Fruit fly (Drosophila melanogaster) whole organism, embryonic: ENCODE results near the gene CG10333.

Source experiments
- Abd-B ChIP-seq: fragments of 200-800 bp; sonication (Bioruptor generic); optimal IDR thresholded peaks from 2 replicates; lab custom pipeline; 2018; ENCODE audit warnings: missing biosample characterization, mild to moderate bottlenecking, missing genetic modification characterization, moderate library complexity
- Adf1 ChIP-seq: fragments of 200-800 bp; sonication (Bioruptor generic); IDR thresholded peaks from 2 replicates; pipeline ENCODE4 v1.3.6; 2022; ENCODE audit warnings: missing biosample characterization, missing genetic modification characterization
- Aef1 ChIP-seq: fragments of 200-800 bp; sonication (Bioruptor generic); IDR thresholded peaks from 3 replicates; pipeline ENCODE4 v1.3.6; 2022; ENCODE audit warnings: missing biosample characterization, missing genetic modification characterization
- CG10959 ChIP-seq: fragments of 200-800 bp; sonication (Bioruptor generic); IDR thresholded peaks from 2 replicates; pipeline ENCODE4 v1.3.6; 2022; ENCODE audit warnings: missing biosample characterization, missing genetic modification characterization
- CG12942 ChIP-seq: fragments of 200-800 bp; sonication (Bioruptor generic); optimal IDR thresholded peaks from 3 replicates; lab custom pipeline; 2016; ENCODE audit warnings: missing biosample characterization, missing genetic modification characterization
- CG13424 ChIP-seq: fragments of 200-800 bp; sonication (Bioruptor generic); optimal IDR thresholded peaks from 2 replicates; lab custom pipeline; 2019; ENCODE audit warnings: missing biosample characterization, mild to moderate bottlenecking, missing genetic modification characterization, moderate library complexity
- CG14050 ChIP-seq: fragments of 200-800 bp; sonication (Bioruptor generic); IDR thresholded peaks from 3 replicates; pipeline ENCODE4 v1.3.6; 2022; ENCODE audit warnings: missing biosample characterization, missing genetic modification characterization
- CG16779 ChIP-seq: fragments of 200-800 bp; sonication (Bioruptor generic); IDR thresholded peaks from 2 replicates; pipeline ENCODE4 v1.3.6; 2022; ENCODE audit warnings: missing biosample characterization, missing genetic modification characterization
- CG3163 ChIP-seq: fragments of 200-800 bp; sonication (Bioruptor generic); optimal IDR thresholded peaks from 3 replicates; lab custom pipeline; 2016; ENCODE audit warnings: missing biosample characterization, missing genetic modification characterization
- CG3838 ChIP-seq: fragments of 200-800 bp; sonication (Bioruptor generic); optimal IDR thresholded peaks from 3 replicates; lab custom pipeline; 2016; ENCODE audit warnings: missing biosample characterization, missing genetic modification characterization
- CG4617 ChIP-seq: fragments of 200-800 bp; sonication (Bioruptor generic); optimal IDR thresholded peaks from 3 replicates; lab custom pipeline; 2016; ENCODE audit warnings: missing biosample characterization, missing genetic modification characterization, borderline replicate concordance
- CG5180 ChIP-seq: fragments of 200-800 bp; sonication (Bioruptor generic); optimal IDR thresholded peaks from 3 replicates; lab custom pipeline; 2017; ENCODE audit warnings: missing biosample characterization, missing genetic modification characterization, mild to moderate bottlenecking, moderate library complexity, missing genetic modification reagents
- CG6791 ChIP-seq: fragments of 200-800 bp; sonication (Bioruptor generic); IDR thresholded peaks from 3 replicates; pipeline ENCODE4 v1.3.6; 2022; ENCODE audit warnings: missing biosample characterization, missing genetic modification characterization; ENCODE audit not compliant: partially characterized antibody
- CG7271 ChIP-seq: fragments of 200-800 bp; sonication (Bioruptor generic); optimal IDR thresholded peaks from 2 replicates; lab custom pipeline; 2018; ENCODE audit warnings: missing biosample characterization, mild to moderate bottlenecking, missing genetic modification characterization, moderate library complexity
- CG7556 ChIP-seq: fragments of 200-800 bp; sonication (Bioruptor generic); optimal IDR thresholded peaks from 2 replicates; lab custom pipeline; 2017; ENCODE audit warnings: missing biosample characterization, mild to moderate bottlenecking, missing genetic modification characterization
- CG8388 ChIP-seq: fragments of 200-800 bp; sonication (Bioruptor generic); optimal IDR thresholded peaks from 2 replicates; lab custom pipeline; 2019; ENCODE audit warnings: missing biosample characterization, mild to moderate bottlenecking, missing genetic modification characterization, moderate library complexity
- CG9727 ChIP-seq: fragments of 200-800 bp; sonication (Bioruptor generic); optimal IDR thresholded peaks from 3 replicates; lab custom pipeline; 2017; ENCODE audit warnings: missing biosample characterization, mild to moderate bottlenecking, missing genetic modification characterization
- CkIIα-i1 ChIP-seq: fragments of 200-800 bp; sonication (Bioruptor generic); IDR thresholded peaks from 2 replicates; pipeline ENCODE4 v1.3.6; 2022; ENCODE audit warnings: missing biosample characterization, missing genetic modification characterization
- CrebB ChIP-seq: fragments of 200-800 bp; sonication (Bioruptor generic); optimal IDR thresholded peaks from 3 replicates; lab custom pipeline; 2018; ENCODE audit warnings: missing biosample characterization, mild to moderate bottlenecking, missing genetic modification characterization
- D19B ChIP-seq: fragments of 200-800 bp; sonication (Bioruptor generic); optimal IDR thresholded peaks from 2 replicates; lab custom pipeline; 2017; ENCODE audit warnings: missing biosample characterization, mild to moderate bottlenecking, missing genetic modification characterization
- Dbx ChIP-seq: fragments of 200-800 bp; sonication (Bioruptor generic); IDR thresholded peaks from 3 replicates; pipeline ENCODE4 v1.3.6; 2022; ENCODE audit warnings: missing biosample characterization, missing genetic modification characterization
- Dek ChIP-seq: fragments of 200-800 bp; sonication (Bioruptor generic); optimal IDR thresholded peaks from 3 replicates; lab custom pipeline; 2019; ENCODE audit warnings: missing biosample characterization, mild to moderate bottlenecking, missing genetic modification characterization, moderate library complexity
- Dip2 ChIP-seq: fragments of 200-800 bp; sonication (Bioruptor generic); IDR thresholded peaks from 2 replicates; pipeline ENCODE4 v1.3.6; 2022; ENCODE audit warnings: missing biosample characterization, missing genetic modification characterization
- Drgx ChIP-seq: fragments of 200-800 bp; sonication (Bioruptor generic); IDR thresholded peaks from 2 replicates; pipeline ENCODE4 v1.3.6; 2022; ENCODE audit warnings: missing biosample characterization, missing genetic modification characterization
- Ets97D ChIP-seq: fragments of 200-800 bp; sonication (Bioruptor generic); optimal IDR thresholded peaks from 3 replicates; lab custom pipeline; 2016; ENCODE audit warnings: missing biosample characterization, missing genetic modification characterization
- HLHmδ ChIP-seq: fragments of 200-800 bp; sonication (Bioruptor generic); optimal IDR thresholded peaks from 2 replicates; lab custom pipeline; 2018; ENCODE audit warnings: missing biosample characterization, mild to moderate bottlenecking, missing genetic modification characterization, moderate library complexity
- Hr39 ChIP-seq: fragments of >200 bp; optimal IDR thresholded peaks from 2 replicates; lab custom pipeline; 2017
- Mes4 ChIP-seq: fragments of 200-800 bp; sonication (Bioruptor generic); optimal IDR thresholded peaks from 2 replicates; lab custom pipeline; 2016; ENCODE audit warnings: missing biosample characterization, missing genetic modification characterization
- Mrtf ChIP-seq: fragments of 200-800 bp; sonication (Bioruptor generic); IDR thresholded peaks from 3 replicates; pipeline ENCODE4 v1.3.6; 2022; ENCODE audit warnings: missing biosample characterization, missing genetic modification characterization
- Oli ChIP-seq: fragments of 200-800 bp; sonication (Bioruptor generic); optimal IDR thresholded peaks from 2 replicates; lab custom pipeline; 2018; ENCODE audit warnings: missing biosample characterization, mild to moderate bottlenecking, missing genetic modification characterization, moderate library complexity
- Sox102F ChIP-seq: fragments of 200-800 bp; sonication (Bioruptor generic); optimal IDR thresholded peaks from 2 replicates; lab custom pipeline; 2018; ENCODE audit warnings: missing biosample characterization, mild to moderate bottlenecking, missing genetic modification characterization, moderate library complexity
- Spps ChIP-seq: fragments of 200-800 bp; sonication (Bioruptor generic); optimal IDR thresholded peaks from 2 replicates; lab custom pipeline; 2018; ENCODE audit warnings: missing biosample characterization, mild to moderate bottlenecking, missing genetic modification characterization
- ase ChIP-seq: fragments of 200-800 bp; sonication (Bioruptor generic); IDR thresholded peaks from 3 replicates; pipeline ENCODE4 v1.3.6; 2022; ENCODE audit warnings: missing biosample characterization, missing genetic modification characterization
- cad ChIP-seq: fragments of >200 bp; optimal IDR thresholded peaks from 2 replicates; lab custom pipeline; 2017; ENCODE audit warnings: missing biosample characterization, missing genetic modification characterization
- cg ChIP-seq: fragments of 200-800 bp; sonication (Bioruptor generic); optimal IDR thresholded peaks from 3 replicates; lab custom pipeline; 2019; ENCODE audit warnings: missing biosample characterization, mild to moderate bottlenecking, missing genetic modification characterization, moderate library complexity
- chif ChIP-seq, 2 experiments: fragments of 200-800 bp; sonication (Bioruptor generic); optimal IDR thresholded peaks; 3 replicates each; lab custom pipeline; 2016; ENCODE audit warnings: missing biosample characterization in 2 of 2, missing genetic modification characterization in 2 of 2
- da ChIP-seq: fragments of 200-800 bp; sonication (Bioruptor generic); optimal IDR thresholded peaks from 2 replicates; lab custom pipeline; 2016; ENCODE audit warnings: missing biosample characterization, missing genetic modification characterization
- fru ChIP-seq: fragments of >200 bp; optimal IDR thresholded peaks from 2 replicates; lab custom pipeline; 2017
- gfzf ChIP-seq: fragments of 200-800 bp; sonication (Bioruptor generic); optimal IDR thresholded peaks from 2 replicates; lab custom pipeline; 2016; ENCODE audit warnings: missing biosample characterization, mild to moderate bottlenecking, missing genetic modification characterization, moderate library complexity
- insv ChIP-seq, 2 experiments: fragments of 200-800 bp; sonication (Bioruptor generic); optimal IDR thresholded peaks; 3 replicates each; lab custom pipeline; 2016 to 2018; ENCODE audit warnings: missing biosample characterization in 2 of 2, missing genetic modification characterization in 2 of 2
- jumu ChIP-seq: fragments of 200-800 bp; sonication (Bioruptor generic); optimal IDR thresholded peaks from 3 replicates; lab custom pipeline; 2016; ENCODE audit warnings: missing biosample characterization, missing genetic modification characterization
- nau ChIP-seq: fragments of 200-800 bp; sonication (Bioruptor generic); optimal IDR thresholded peaks from 3 replicates; lab custom pipeline; 2017; ENCODE audit warnings: missing biosample characterization, mild to moderate bottlenecking, missing genetic modification characterization, missing genetic modification reagents
- otp ChIP-seq: fragments of 200-800 bp; sonication (Bioruptor generic); IDR thresholded peaks from 3 replicates; pipeline ENCODE4, ENCODE4 v1.3.6; 2022; ENCODE audit warnings: missing biosample characterization, missing genetic modification characterization
- pan ChIP-seq, 4 experiments: fragments of >200 bp in 3 of 4; fragments of 200-800 bp in 1 of 4; sonication (Bioruptor generic) in 1 of 4; optimal IDR thresholded peaks in 3 of 4; IDR thresholded peaks in 1 of 4; 2 replicates each; pipeline versions ENCODE4 v1.3.6 to Lab custom; 2017 to 2022; ENCODE audit warnings: missing biosample characterization in 2 of 4, missing genetic modification characterization in 2 of 4, mixed read lengths in 1 of 4
- tin ChIP-seq: fragments of 200-800 bp; sonication (Bioruptor generic); optimal IDR thresholded peaks from 3 replicates; lab custom pipeline; 2016; ENCODE audit warnings: missing biosample characterization, missing genetic modification characterization
- tna ChIP-seq: fragments of 200-800 bp; sonication (Bioruptor generic); IDR thresholded peaks from 2 replicates; pipeline ENCODE4 v1.3.6; 2022; ENCODE audit warnings: missing biosample characterization, missing genetic modification characterization; ENCODE audit not compliant: partially characterized antibody
- vnd ChIP-seq: fragments of 200-800 bp; sonication (Bioruptor generic); IDR thresholded peaks from 3 replicates; pipeline ENCODE4 v1.3.6; 2022; ENCODE audit warnings: missing biosample characterization, missing genetic modification characterization; ENCODE audit not compliant: partially characterized antibody
- wor ChIP-seq: fragments of 200-800 bp; sonication (Bioruptor generic); IDR thresholded peaks from 2 replicates; pipeline ENCODE4 v1.3.6; 2022; ENCODE audit warnings: missing biosample characterization, missing genetic modification characterization

The CG10333 gene

dm6 chr2L:18621357-18622211 is 15.0 kb downstream of the CG10333 start (continued):
- peak; percentile 70 for TF ChIP-seq Mrtf (GFP tag; lab: Robert Waterston, UW)
- TF ChIP-seq Dbx (GFP tag; lab: Robert Waterston, UW) = peak; percentile 73
- TF ChIP-seq CG9727 = peak; percentile 86
- peak; percentile 69 for TF ChIP-seq Spps (tag; lab: Kevin White, UChicago)
- TF ChIP-seq tin = peak; percentile 63
- peak; percentile 25 for TF ChIP-seq CG12942 (GFP tag; lab: Kevin White, UChicago)
- TF ChIP-seq HLHmδ (GFP tag; lab: Kevin White, UChicago) = no peak
- peak; percentile 76 for TF ChIP-seq Dek
- TF ChIP-seq CG3163 (GFP tag; lab: Kevin White, UChicago) = no peak
- TF ChIP-seq D19B (GFP tag; lab: Kevin White, UChicago) = peak; percentile 63
- TF ChIP-seq CG14050 = peak; percentile 60
- peak; percentile 42; the same call in 1 of the 2 replicates for TF ChIP-seq Drgx
- no peak for TF ChIP-seq gfzf (GFP tag; lab: Kevin White, UChicago)
- TF ChIP-seq vnd = no peak
- peak; percentile 71 for TF ChIP-seq Abd-B (GFP tag; lab: Kevin White, UChicago)
- no peak for TF ChIP-seq Hr39 (lab: Kevin White, UChicago)
- TF ChIP-seq CG4617 (GFP tag; lab: Kevin White, UChicago) = no peak
- TF ChIP-seq tna (GFP tag; lab: Robert Waterston, UW) = no peak
- peak; percentile 38 for TF ChIP-seq CG5180 (GFP tag; lab: Kevin White, UChicago)
- TF ChIP-seq CG7271 (tag; lab: Kevin White, UChicago) = no peak
- TF ChIP-seq ase (GFP tag; lab: Robert Waterston, UW) = peak; percentile 55; the same call in 2 of the 3 replicates
- no peak for TF ChIP-seq jumu (GFP tag; lab: Kevin White, UChicago)
- TF ChIP-seq Sox102F = peak; percentile 66
- TF ChIP-seq cg (GFP tag; lab: Kevin White, UChicago) = no peak
- TF ChIP-seq CG3838 (GFP tag; lab: Kevin White, UChicago) = peak; percentile 11
- peak; percentile 59 for TF ChIP-seq CrebB (tag; lab: Kevin White, UChicago)
- no peak for TF ChIP-seq pan (optimal IDR thresholded peaks at IDR 0.05; lab: Kevin White, UChicago)
- TF ChIP-seq pan (GFP tag; optimal IDR thresholded peaks at IDR 0.05 in 1 of 2, IDR thresholded peaks at IDR 0.05 in 1 of 2) = peak in 1 of 2 experiments; percentile 68
- TF ChIP-seq CG10959 (GFP tag; lab: Robert Waterston, UW) = 0 out of 2 replicates have a peak, but pooled peaks have one; percentile 9
- peak; percentile 54; the same call in 1 of the 2 replicates for TF ChIP-seq Adf1 (GFP tag; lab: Robert Waterston, UW)
- no peak for TF ChIP-seq da (GFP tag; lab: Kevin White, UChicago)
- no peak for TF ChIP-seq Mes4 (GFP tag; lab: Kevin White, UChicago)
- TF ChIP-seq wor = peak; percentile 44; the same call in 1 of the 2 replicates
- TF ChIP-seq CkIIα-i1 = 0 out of 2 replicates have a peak, but pooled peaks have one; percentile 27
- TF ChIP-seq CG13424 (tag; lab: Kevin White, UChicago) = peak; percentile 84
- peak; percentile 8 for TF ChIP-seq Ets97D (GFP tag; lab: Kevin White, UChicago)
- peak; percentile 51 to 55 for TF ChIP-seq chif (GFP tag; optimal IDR thresholded peaks at IDR 0.05; lab: Kevin White, UChicago)
- TF ChIP-seq Oli (tag; lab: Kevin White, UChicago) = peak; percentile 78
- TF ChIP-seq otp (GFP tag; lab: Robert Waterston, UW) = 0 out of 3 replicates have a peak, but pooled peaks have one; percentile 26
- no peak for TF ChIP-seq Dip2 (GFP tag; lab: Robert Waterston, UW)
- TF ChIP-seq cad = no peak
- peak; percentile 64; the same call in 2 of the 3 replicates for TF ChIP-seq Aef1
- no peak for TF ChIP-seq CG16779 (GFP tag; lab: Robert Waterston, UW)
- peak; percentile 75 for TF ChIP-seq CG8388
- TF ChIP-seq CG6791 (GFP tag; lab: Robert Waterston, UW) = no peak
- peak; percentile 58 for TF ChIP-seq nau
- TF ChIP-seq insv (GFP tag; optimal IDR thresholded peaks at IDR 0.05; lab: Kevin White, UChicago) = no peak
- TF ChIP-seq fru (lab: Kevin White, UChicago) = no peak
- peak; percentile 83 for TF ChIP-seq CG7556 (GFP tag; lab: Kevin White, UChicago)
